Worm (Caenorhabditis elegans): ENCODE results near the gene F54C9.7.

The F54C9.7 gene

DNA sequence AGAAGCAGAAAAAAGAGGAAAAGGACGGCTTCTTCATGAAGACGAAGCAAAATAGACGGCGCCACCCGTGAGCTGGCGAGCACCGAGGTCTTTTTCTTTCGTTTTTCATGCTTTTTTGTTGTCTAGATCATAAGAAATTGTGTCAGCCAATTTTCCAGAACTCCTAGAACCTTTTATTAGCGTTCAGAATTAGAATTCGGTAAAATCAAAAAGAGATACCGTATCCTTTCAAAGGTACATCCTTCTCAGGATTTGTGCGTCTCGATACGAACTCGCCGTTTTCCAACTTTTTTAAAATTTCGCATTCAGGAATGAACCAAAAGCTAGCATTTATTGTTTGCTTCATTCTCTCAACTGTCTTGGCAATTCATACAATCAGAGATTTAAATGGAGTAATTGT, at the start of gene F54C9.7:
Gene F54C9.7 (plus strand): TSS at position 301 of the 400 bp plus-strand sequence.
- TF ChIP-seq cog-1 (tag; optimal IDR thresholded peaks at IDR 0.05) (no peak), flt-1 (GFP tag; IDR thresholded peaks at IDR 0.05) (no peak), med-1 (GFP tag; optimal IDR thresholded peaks at IDR 0.05; ENCODE audit: insufficient read depth) (no peak), klf-2 (GFP tag; conservative IDR thresholded peaks at IDR 0.05) (no peak), ref-1 (GFP tag; conservative IDR thresholded peaks at IDR 0.05) (no peak)

DNA sequence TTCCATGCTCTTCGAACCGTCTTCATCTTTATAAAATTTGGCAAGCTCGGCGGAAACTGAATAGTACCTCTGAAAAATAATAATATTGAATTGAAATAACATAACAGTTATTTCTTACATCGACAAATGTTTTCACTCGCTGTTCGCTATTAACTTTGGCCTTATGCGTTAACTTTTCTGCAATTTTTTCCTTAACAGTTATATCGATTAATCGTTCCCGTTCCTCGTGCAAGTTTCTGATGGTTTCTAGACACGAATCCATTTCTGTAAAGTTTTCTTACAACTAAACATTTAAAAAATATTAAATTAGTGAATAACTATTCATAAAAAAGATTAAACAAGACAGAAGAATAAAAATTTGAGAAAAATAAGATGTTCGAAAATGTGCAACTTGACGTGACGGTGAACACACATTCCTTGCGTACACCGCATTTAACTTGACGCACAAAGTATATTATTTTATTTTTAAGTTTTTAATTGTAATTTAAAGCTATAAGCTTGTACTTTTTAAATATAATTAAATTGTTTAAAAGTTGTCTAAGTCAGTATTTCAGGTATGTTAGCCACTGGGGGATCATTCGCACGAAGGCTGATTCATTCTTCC, 47.9 kb upstream of the F54C9.7 start, which contains the start of the genes prp-9 and mrps-18B:
Gene prp-9 (minus strand): TSS at position 264 of the 604 bp plus-strand sequence.
Gene mrps-18B (plus strand): TSS at position 549 of the 604 bp plus-strand sequence.
- no peak for TF ChIP-seq flt-1 (GFP tag; IDR thresholded peaks at IDR 0.05)

DNA sequence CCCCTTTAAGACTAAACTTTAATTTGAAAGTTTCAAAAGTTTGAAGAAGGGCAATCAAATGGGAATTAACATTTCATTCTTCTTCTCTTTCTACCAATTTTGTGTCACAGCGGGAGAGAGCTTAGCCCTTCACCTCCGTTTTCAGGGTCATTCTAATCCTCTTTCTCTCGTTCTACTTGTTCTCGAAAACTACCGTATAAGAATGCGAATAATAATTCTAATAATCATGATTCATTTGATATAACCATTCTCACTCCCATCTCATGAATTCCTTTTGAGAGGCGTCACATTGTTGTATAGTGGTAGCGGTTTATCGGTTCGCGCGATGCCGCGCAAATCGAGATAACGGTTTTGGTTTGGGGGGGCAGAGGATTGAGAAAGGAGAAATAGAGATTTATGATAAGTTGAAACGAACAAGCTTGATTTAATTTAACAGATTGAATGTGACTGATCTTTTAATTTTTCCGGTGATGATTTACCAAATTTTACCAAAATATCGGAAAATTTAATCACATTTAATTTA, 43.9 kb upstream of the F54C9.7 start:
- TF ChIP-seq tab-1 (GFP tag; IDR thresholded peaks at IDR 0.05) = no peak
- no peak for TF ChIP-seq med-1 (GFP tag; optimal IDR thresholded peaks at IDR 0.05; ENCODE audit: insufficient read depth)
- no peak for TF ChIP-seq klf-2 (GFP tag; conservative IDR thresholded peaks at IDR 0.05)
- no peak for TF ChIP-seq ref-1 (GFP tag; conservative IDR thresholded peaks at IDR 0.05)
- TF ChIP-seq ztf-23 (GFP tag; IDR thresholded peaks at IDR 0.05) = no peak
- TF ChIP-seq ztf-29 (GFP tag; IDR thresholded peaks at IDR 0.05) = no peak
- no peak for TF ChIP-seq cog-1 (tag; optimal IDR thresholded peaks at IDR 0.05)

DNA sequence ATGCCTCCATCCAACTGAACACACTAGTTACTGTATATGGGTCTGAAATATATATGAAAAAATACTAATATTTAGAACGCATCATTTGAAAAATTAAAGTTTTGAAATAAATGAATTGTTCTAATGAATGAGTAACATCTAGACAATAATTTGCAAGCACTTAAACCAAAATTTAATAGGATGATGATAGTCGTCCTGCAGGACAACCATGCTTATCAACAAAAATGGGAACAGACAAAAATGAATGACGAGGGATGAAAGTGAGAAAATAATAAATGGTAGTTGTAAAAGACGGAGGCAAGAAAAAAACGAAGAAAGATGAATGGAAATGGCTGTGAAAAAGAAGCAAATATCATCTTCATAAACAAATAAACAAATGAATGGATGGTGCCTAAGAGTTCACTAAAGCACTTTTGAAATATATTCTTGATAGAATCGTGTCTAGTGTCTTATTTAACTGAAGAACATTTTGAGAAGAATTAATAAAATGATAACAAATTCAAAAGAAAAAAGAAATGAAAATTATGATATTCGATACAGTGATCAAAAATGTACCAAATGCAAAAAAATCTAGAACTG, 41.9 kb upstream of the F54C9.7 start, which contains the start of gene gldi-7:
Gene gldi-7 (minus strand): TSS at position 42 of the 579 bp plus-strand sequence.
- no peak for TF ChIP-seq ztf-23 (GFP tag; IDR thresholded peaks at IDR 0.05)
- TF ChIP-seq med-1 (GFP tag; optimal IDR thresholded peaks at IDR 0.05; ENCODE audit: insufficient read depth) = no peak

DNA sequence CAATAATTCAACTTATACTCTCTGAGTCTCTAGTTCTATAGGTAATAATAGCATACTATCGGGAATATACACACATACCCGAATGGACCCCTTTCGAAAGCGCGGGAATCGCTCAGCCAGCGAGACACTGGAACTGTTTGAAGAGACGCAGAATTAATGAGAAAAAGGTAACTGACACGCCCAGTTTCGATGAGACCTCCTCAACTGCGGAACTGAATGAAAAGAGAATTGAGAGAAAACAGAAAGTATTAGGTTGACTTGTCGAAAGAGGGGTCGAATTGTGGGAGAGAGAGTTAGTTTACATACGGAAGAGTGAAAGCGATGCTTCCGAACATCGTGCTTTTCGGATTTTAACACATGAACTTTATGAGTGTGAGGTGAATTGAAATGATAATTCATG, 41.1 kb upstream of the F54C9.7 start:
- TF ChIP-seq tab-1 (GFP tag; IDR thresholded peaks at IDR 0.05) = no peak
- TF ChIP-seq ztf-29 (GFP tag; IDR thresholded peaks at IDR 0.05) = no peak
- TF ChIP-seq ref-1 (GFP tag; conservative IDR thresholded peaks at IDR 0.05) = no peak
- no peak for TF ChIP-seq cog-1 (tag; optimal IDR thresholded peaks at IDR 0.05)
- no peak for TF ChIP-seq klf-2 (GFP tag; conservative IDR thresholded peaks at IDR 0.05)
- no peak for TF ChIP-seq flt-1 (GFP tag; IDR thresholded peaks at IDR 0.05)

DNA sequence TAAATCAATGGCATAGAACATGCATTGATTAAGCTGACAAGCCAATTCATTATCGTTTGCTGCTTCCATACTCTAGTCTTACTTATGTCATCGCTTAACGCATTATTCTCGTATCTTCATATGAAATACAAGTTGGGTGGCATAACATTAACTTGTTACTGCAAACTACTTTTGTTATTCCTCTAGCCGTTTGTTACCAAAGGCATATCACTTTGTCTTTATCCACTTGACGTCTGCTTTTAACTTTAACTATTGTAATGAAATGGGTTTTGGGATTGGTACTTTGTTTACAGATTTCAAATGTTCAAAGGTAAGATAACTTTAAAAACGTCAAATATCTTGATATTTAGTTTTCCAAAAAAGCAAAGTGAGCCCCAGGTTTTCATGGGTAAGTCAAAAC, 37.1 kb upstream of the F54C9.7 start, which contains the start of gene W01C9.2:
Gene W01C9.2 (plus strand): TSS at position 301 of the 400 bp plus-strand sequence.
- TF ChIP-seq med-1 (GFP tag; optimal IDR thresholded peaks at IDR 0.05; ENCODE audit: insufficient read depth) = no peak
- TF ChIP-seq ref-1 (GFP tag; conservative IDR thresholded peaks at IDR 0.05) = no peak
- TF ChIP-seq ztf-29 (GFP tag; IDR thresholded peaks at IDR 0.05) = no peak
- TF ChIP-seq ztf-23 (GFP tag; IDR thresholded peaks at IDR 0.05) = no peak
- TF ChIP-seq tab-1 (GFP tag; IDR thresholded peaks at IDR 0.05) = no peak
- TF ChIP-seq cog-1 (tag; optimal IDR thresholded peaks at IDR 0.05) = no peak

DNA sequence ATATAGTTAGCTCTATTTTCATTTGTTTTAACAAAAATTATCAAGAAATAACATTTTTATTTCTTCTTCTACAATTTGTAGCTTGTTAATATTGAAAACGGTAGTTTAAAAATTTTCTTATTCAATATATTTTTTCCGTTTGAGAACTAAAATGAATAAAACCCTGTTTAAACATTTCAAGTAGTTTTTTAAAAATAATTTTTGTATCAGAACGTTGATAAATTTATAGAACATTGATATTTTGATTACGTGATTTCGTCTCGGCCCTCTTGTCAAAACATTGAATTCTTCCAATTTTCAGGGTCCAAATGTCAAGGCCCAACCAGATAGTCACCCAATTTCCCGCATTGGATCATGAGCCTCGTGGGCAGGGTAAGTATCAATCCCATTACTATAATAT, 32.7 kb upstream of the F54C9.7 start, which contains the start of gene pqn-73:
Gene pqn-73 (plus strand): TSS at position 301 of the 400 bp plus-strand sequence.
- TF ChIP-seq ztf-29 (GFP tag; IDR thresholded peaks at IDR 0.05) (no peak), cog-1 (tag; optimal IDR thresholded peaks at IDR 0.05) (no peak), ztf-23 (GFP tag; IDR thresholded peaks at IDR 0.05) (no peak), tab-1 (GFP tag; IDR thresholded peaks at IDR 0.05) (no peak), ref-1 (GFP tag; conservative IDR thresholded peaks at IDR 0.05) (no peak)

DNA sequence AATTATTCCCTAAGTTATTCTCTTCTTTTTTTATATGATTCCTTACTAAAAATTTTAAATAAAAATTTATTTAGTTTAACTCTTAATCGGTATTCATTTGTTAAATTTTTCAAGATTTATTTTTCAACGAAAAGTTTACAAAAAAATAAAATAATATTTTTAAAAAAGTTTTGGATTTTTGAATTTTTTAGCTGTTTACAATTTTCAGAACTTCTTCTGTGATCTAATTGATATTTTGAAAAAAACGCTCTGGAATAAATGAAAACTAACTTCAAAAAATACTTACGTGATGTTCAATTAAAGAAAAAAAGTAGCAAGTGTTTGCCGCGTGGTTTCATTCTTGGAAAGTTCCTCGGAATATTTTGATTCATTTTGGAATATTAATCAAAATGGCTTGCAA, 27.8 kb upstream of the F54C9.7 start, which contains the start of gene decr-1.2:
Gene decr-1.2 (plus strand): TSS at position 301 of the 400 bp plus-strand sequence.
- no peak for TF ChIP-seq tab-1 (GFP tag; IDR thresholded peaks at IDR 0.05)
- TF ChIP-seq flt-1 (GFP tag; IDR thresholded peaks at IDR 0.05) = no peak
- no peak for TF ChIP-seq ztf-23 (GFP tag; IDR thresholded peaks at IDR 0.05)

DNA sequence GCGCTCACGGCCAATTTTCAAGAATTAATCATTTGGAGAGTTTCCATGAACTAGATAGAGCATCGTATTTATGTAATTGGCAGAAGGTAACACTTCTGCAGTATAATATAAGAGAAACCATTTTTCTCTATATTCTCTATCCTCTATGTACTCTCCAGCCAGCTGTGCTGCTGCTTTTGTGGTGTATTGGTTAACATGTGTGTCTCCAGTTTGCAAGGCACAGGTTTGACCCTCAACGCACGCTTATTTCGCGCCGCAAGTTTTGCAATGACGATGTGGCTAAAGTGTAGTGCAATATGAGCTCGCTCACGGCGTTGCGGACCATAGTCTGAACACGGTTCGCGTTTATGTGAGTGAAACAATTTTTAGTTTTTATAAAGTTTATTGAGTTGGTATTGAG, 26.2 kb upstream of the F54C9.7 start:
- peak; percentile 40 for TF ChIP-seq med-1 (GFP tag; optimal IDR thresholded peaks at IDR 0.05; ENCODE audit: insufficient read depth)
- TF ChIP-seq T22C8.4 (GFP tag; IDR thresholded peaks at IDR 0.05) = peak; percentile 63; the same call in 1 of the 2 replicates
- peak; percentile 52 for TF ChIP-seq cog-1 (tag; optimal IDR thresholded peaks at IDR 0.05)
- TF ChIP-seq ref-1 (GFP tag; conservative IDR thresholded peaks at IDR 0.05) = peak; percentile 90
- no peak; the same call in none of the 2 replicates for TF ChIP-seq ztf-23 (GFP tag; IDR thresholded peaks at IDR 0.05)
- TF ChIP-seq tab-1 (GFP tag; IDR thresholded peaks at IDR 0.05) = peak; percentile 91
- TF ChIP-seq klf-2 (GFP tag; conservative IDR thresholded peaks at IDR 0.05) = peak; percentile 84
- TF ChIP-seq ztf-29 (GFP tag; IDR thresholded peaks at IDR 0.05) = peak; percentile 82
- peak; percentile 92 for TF ChIP-seq flt-1 (GFP tag; IDR thresholded peaks at IDR 0.05)

DNA sequence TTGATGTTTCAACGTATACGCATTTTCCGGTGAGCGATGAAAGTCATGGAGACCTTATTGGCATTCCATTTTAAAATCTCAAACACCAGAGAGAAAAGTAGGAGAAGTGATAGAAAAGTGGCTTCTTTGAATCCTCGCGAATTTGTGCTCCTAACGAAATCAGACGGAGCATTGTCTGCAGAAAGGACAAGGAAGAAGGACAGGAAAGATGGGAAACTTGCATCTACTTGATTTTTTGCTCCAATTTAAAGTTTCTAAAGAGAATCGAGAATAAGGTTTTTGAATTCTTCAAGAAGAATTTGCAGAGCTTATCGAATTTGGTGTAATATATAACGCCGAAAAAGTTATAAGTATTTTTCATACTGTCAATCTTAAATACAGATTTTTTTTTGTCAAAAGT, 22.0 kb upstream of the F54C9.7 start:
- TF ChIP-seq med-1 (GFP tag; optimal IDR thresholded peaks at IDR 0.05; ENCODE audit: insufficient read depth) (no peak), tab-1 (GFP tag; IDR thresholded peaks at IDR 0.05) (no peak), flt-1 (GFP tag; IDR thresholded peaks at IDR 0.05) (no peak), klf-2 (GFP tag; conservative IDR thresholded peaks at IDR 0.05) (no peak), ref-1 (GFP tag; conservative IDR thresholded peaks at IDR 0.05) (no peak), ztf-29 (GFP tag; IDR thresholded peaks at IDR 0.05) (no peak), cog-1 (tag; optimal IDR thresholded peaks at IDR 0.05) (no peak), T22C8.4 (GFP tag; IDR thresholded peaks at IDR 0.05) (no peak), ztf-23 (GFP tag; IDR thresholded peaks at IDR 0.05) (no peak)
